Fruit fly (Drosophila melanogaster) whole organism, prepupa: ENCODE measurements around the gene CG5386.

Experiments
- Blimp-1 ChIP-seq: fragments of 200-800 bp; sonication (Bioruptor generic); optimal IDR thresholded peaks from 3 replicates; lab custom pipeline; 2017; ENCODE audit warnings: missing biosample characterization, missing genetic modification characterization, mild to moderate bottlenecking, moderate library complexity, missing genetic modification reagents
- CG10631 ChIP-seq: fragments of 200-800 bp; sonication (Bioruptor generic); optimal IDR thresholded peaks from 2 replicates; lab custom pipeline; 2016; ENCODE audit warnings: missing biosample characterization, missing genetic modification characterization
- CG10669 ChIP-seq: fragments of 200-800 bp; sonication (Bioruptor generic); optimal IDR thresholded peaks from 3 replicates; lab custom pipeline; 2018; ENCODE audit warnings: missing biosample characterization, mild to moderate bottlenecking, missing genetic modification characterization, moderate library complexity
- CG11294 ChIP-seq: fragments of 200-800 bp; sonication (Bioruptor generic); IDR thresholded peaks from 2 replicates; pipeline ENCODE4 v1.3.6; 2022; ENCODE audit warnings: missing biosample characterization, missing genetic modification characterization
- CG11762 ChIP-seq: fragments of 200-800 bp; sonication (Bioruptor generic); optimal IDR thresholded peaks from 3 replicates; lab custom pipeline; 2016; ENCODE audit warnings: missing biosample characterization, missing genetic modification characterization; ENCODE audit not compliant: insufficient read depth
- CG3032 ChIP-seq: fragments of 200-800 bp; optimal IDR thresholded peaks from 2 replicates; lab custom pipeline; 2019; ENCODE audit warnings: missing biosample characterization, mild to moderate bottlenecking, missing genetic modification characterization, moderate library complexity
- CG31627 ChIP-seq: fragments of 200-800 bp; sonication (Bioruptor generic); optimal IDR thresholded peaks from 3 replicates; lab custom pipeline; 2016; ENCODE audit warnings: missing biosample characterization, missing genetic modification characterization
- CG34406 ChIP-seq: fragments of 200-800 bp; sonication (Bioruptor generic); optimal IDR thresholded peaks from 3 replicates; lab custom pipeline; 2016; ENCODE audit warnings: missing biosample characterization, missing genetic modification characterization
- CG3919 ChIP-seq: fragments of 200-800 bp; sonication (Bioruptor generic); optimal IDR thresholded peaks from 3 replicates; lab custom pipeline; 2016; ENCODE audit warnings: missing biosample characterization, missing genetic modification characterization
- CG6163 ChIP-seq: fragments of 200-800 bp; sonication (Bioruptor generic); IDR thresholded peaks from 3 replicates; pipeline ENCODE4 v1.3.6; 2022; ENCODE audit warnings: missing biosample characterization, missing genetic modification characterization
- CG6276 ChIP-seq: fragments of 200-800 bp; sonication (Bioruptor generic); optimal IDR thresholded peaks from 2 replicates; lab custom pipeline; 2017; ENCODE audit warnings: missing biosample characterization, mild to moderate bottlenecking, missing genetic modification characterization
- CG6792 ChIP-seq: fragments of 200-800 bp; sonication (Bioruptor generic); optimal IDR thresholded peaks from 3 replicates; lab custom pipeline; 2016; ENCODE audit warnings: missing biosample characterization, missing genetic modification characterization
- CG6808 ChIP-seq: fragments of 200-800 bp; sonication (Bioruptor generic); optimal IDR thresholded peaks from 3 replicates; lab custom pipeline; 2017; ENCODE audit warnings: missing biosample characterization, missing genetic modification characterization, mild to moderate bottlenecking, moderate library complexity, missing genetic modification reagents
- CG8119 ChIP-seq: fragments of 200-800 bp; sonication (Bioruptor generic); IDR thresholded peaks from 3 replicates; pipeline ENCODE4 v1.3.6; 2022; ENCODE audit warnings: missing biosample characterization, missing genetic modification characterization
- CG8632 ChIP-seq: fragments of 200-800 bp; sonication (Bioruptor generic); optimal IDR thresholded peaks from 3 replicates; lab custom pipeline; 2016; ENCODE audit warnings: missing biosample characterization, missing genetic modification characterization
- CG9139 ChIP-seq: fragments of 200-800 bp; sonication (Bioruptor generic); optimal IDR thresholded peaks from 3 replicates; lab custom pipeline; 2017; ENCODE audit warnings: missing biosample characterization, mild to moderate bottlenecking, missing genetic modification characterization
- Eip75B ChIP-seq: fragments of 200-800 bp; sonication (Bioruptor generic); optimal IDR thresholded peaks from 3 replicates; lab custom pipeline; 2016; ENCODE audit warnings: missing biosample characterization, missing genetic modification characterization
- Eip78C ChIP-seq: fragments of 200-800 bp; sonication (Bioruptor generic); peaks from one replicate; lab custom pipeline; 2016; ENCODE audit warnings: missing biosample characterization, missing genetic modification characterization
- Eip93F ChIP-seq: fragments of 200-800 bp; sonication (Bioruptor generic); optimal IDR thresholded peaks from 2 replicates; lab custom pipeline; 2016; ENCODE audit warnings: missing biosample characterization, mild to moderate bottlenecking, missing genetic modification characterization
- Ets21C ChIP-seq: fragments of 200-800 bp; sonication (Bioruptor generic); optimal IDR thresholded peaks from 3 replicates; lab custom pipeline; 2016; ENCODE audit warnings: missing biosample characterization, missing genetic modification characterization
- Ets96B ChIP-seq: fragments of 200-800 bp; optimal IDR thresholded peaks from 2 replicates; lab custom pipeline; 2019; ENCODE audit warnings: missing biosample characterization, mild to moderate bottlenecking, missing genetic modification characterization, moderate library complexity
- Hr38 ChIP-seq: sonication (Bioruptor generic); optimal IDR thresholded peaks from 2 replicates; lab custom pipeline; 2016; ENCODE audit warnings: missing biosample characterization, missing genetic modification characterization
- Hr39 ChIP-seq: fragments of 200-800 bp; sonication (Bioruptor generic); optimal IDR thresholded peaks from 2 replicates; lab custom pipeline; 2016; ENCODE audit warnings: missing biosample characterization, missing genetic modification characterization
- Met ChIP-seq: fragments of 200-800 bp; sonication (Bioruptor generic); optimal IDR thresholded peaks from 3 replicates; lab custom pipeline; 2016; ENCODE audit warnings: missing biosample characterization, missing genetic modification characterization
- OdsH ChIP-seq: fragments of 200-800 bp; sonication (Bioruptor generic); optimal IDR thresholded peaks from 3 replicates; lab custom pipeline; 2016; ENCODE audit warnings: missing biosample characterization, missing genetic modification characterization
- Smox ChIP-seq: fragments of 200-800 bp; sonication (Bioruptor generic); optimal IDR thresholded peaks from 3 replicates; lab custom pipeline; 2016; ENCODE audit warnings: missing biosample characterization, missing genetic modification characterization
- Sox102F ChIP-seq: fragments of 200-800 bp; sonication (Bioruptor generic); optimal IDR thresholded peaks from 2 replicates; lab custom pipeline; 2016; ENCODE audit warnings: missing biosample characterization, mild to moderate bottlenecking, missing genetic modification characterization
- Sox14 ChIP-seq: fragments of 200-800 bp; sonication (Bioruptor generic); optimal IDR thresholded peaks from 3 replicates; lab custom pipeline; 2016; ENCODE audit warnings: missing biosample characterization, missing genetic modification characterization
- Sox15 ChIP-seq: fragments of 200-800 bp; sonication (Bioruptor generic); optimal IDR thresholded peaks from 3 replicates; lab custom pipeline; 2016; ENCODE audit warnings: missing biosample characterization, missing genetic modification characterization
- achi ChIP-seq: fragments of 200-800 bp; sonication (Bioruptor generic); optimal IDR thresholded peaks from 3 replicates; lab custom pipeline; 2016; ENCODE audit warnings: missing biosample characterization, missing genetic modification characterization
- acj6 ChIP-seq: fragments of 200-800 bp; sonication (Bioruptor generic); optimal IDR thresholded peaks from 3 replicates; lab custom pipeline; 2016; ENCODE audit warnings: missing biosample characterization, missing genetic modification characterization
- cyc ChIP-seq: fragments of 200-800 bp; sonication (Bioruptor generic); optimal IDR thresholded peaks from 3 replicates; lab custom pipeline; 2016; ENCODE audit warnings: missing biosample characterization, missing genetic modification characterization
- dac ChIP-seq: fragments of 200-800 bp; sonication (Bioruptor generic); optimal IDR thresholded peaks from 2 replicates; lab custom pipeline; 2017; ENCODE audit warnings: missing biosample characterization, mild to moderate bottlenecking, missing genetic modification characterization
- dsx ChIP-seq: fragments of 200-800 bp; optimal IDR thresholded peaks from 3 replicates; lab custom pipeline; 2019; ENCODE audit warnings: missing biosample characterization, mild to moderate bottlenecking, missing genetic modification characterization, moderate library complexity; ENCODE audit not compliant: poor library complexity, severe bottlenecking
- eg ChIP-seq: fragments of 200-800 bp; sonication (Bioruptor generic); IDR thresholded peaks from 3 replicates; pipeline ENCODE4 v1.3.6; 2022; ENCODE audit warnings: missing biosample characterization, missing genetic modification characterization
- fd85E ChIP-seq: fragments of 200-800 bp; sonication (Bioruptor generic); optimal IDR thresholded peaks from 3 replicates; lab custom pipeline; 2016; ENCODE audit warnings: missing biosample characterization, missing genetic modification characterization
- fkh ChIP-seq: fragments of 200-800 bp; sonication (Bioruptor generic); optimal IDR thresholded peaks from 3 replicates; lab custom pipeline; 2017; ENCODE audit warnings: missing biosample characterization, mild to moderate bottlenecking, missing genetic modification characterization, moderate library complexity
- lz ChIP-seq: fragments of 200-800 bp; sonication (Bioruptor generic); optimal IDR thresholded peaks from 3 replicates; lab custom pipeline; 2016; ENCODE audit warnings: missing biosample characterization, missing genetic modification characterization
- net ChIP-seq: fragments of 200-800 bp; sonication (Bioruptor generic); optimal IDR thresholded peaks from 3 replicates; lab custom pipeline; 2016; ENCODE audit warnings: missing biosample characterization, missing genetic modification characterization
- pdm3 ChIP-seq: fragments of 200-800 bp; sonication (Bioruptor generic); optimal IDR thresholded peaks from 3 replicates; lab custom pipeline; 2016; ENCODE audit warnings: missing biosample characterization, missing genetic modification characterization
- salr ChIP-seq, 2 experiments: fragments of 200-800 bp; sonication (Bioruptor generic); optimal IDR thresholded peaks; 3 replicates each; lab custom pipeline; 2016 to 2018; ENCODE audit warnings: missing biosample characterization in 2 of 2, missing genetic modification characterization in 2 of 2, mild to moderate bottlenecking in 1 of 2
- spab ChIP-seq: fragments of 200-800 bp; sonication (Bioruptor generic); optimal IDR thresholded peaks from 2 replicates; lab custom pipeline; 2017; ENCODE audit warnings: missing biosample characterization, mild to moderate bottlenecking, missing genetic modification characterization, missing genetic modification reagents
- svp ChIP-seq: fragments of 200-800 bp; sonication (Bioruptor generic); peaks from one replicate; lab custom pipeline; 2016; ENCODE audit warnings: missing biosample characterization, missing genetic modification characterization
- topi ChIP-seq: fragments of 200-800 bp; sonication (Bioruptor generic); optimal IDR thresholded peaks from 3 replicates; lab custom pipeline; 2016; ENCODE audit warnings: missing biosample characterization, missing genetic modification characterization
- vri ChIP-seq: fragments of 200-800 bp; sonication (Bioruptor generic); optimal IDR thresholded peaks from 3 replicates; lab custom pipeline; 2016; ENCODE audit warnings: missing biosample characterization, mild to moderate bottlenecking, missing genetic modification characterization

Gene CG5386

DNA sequence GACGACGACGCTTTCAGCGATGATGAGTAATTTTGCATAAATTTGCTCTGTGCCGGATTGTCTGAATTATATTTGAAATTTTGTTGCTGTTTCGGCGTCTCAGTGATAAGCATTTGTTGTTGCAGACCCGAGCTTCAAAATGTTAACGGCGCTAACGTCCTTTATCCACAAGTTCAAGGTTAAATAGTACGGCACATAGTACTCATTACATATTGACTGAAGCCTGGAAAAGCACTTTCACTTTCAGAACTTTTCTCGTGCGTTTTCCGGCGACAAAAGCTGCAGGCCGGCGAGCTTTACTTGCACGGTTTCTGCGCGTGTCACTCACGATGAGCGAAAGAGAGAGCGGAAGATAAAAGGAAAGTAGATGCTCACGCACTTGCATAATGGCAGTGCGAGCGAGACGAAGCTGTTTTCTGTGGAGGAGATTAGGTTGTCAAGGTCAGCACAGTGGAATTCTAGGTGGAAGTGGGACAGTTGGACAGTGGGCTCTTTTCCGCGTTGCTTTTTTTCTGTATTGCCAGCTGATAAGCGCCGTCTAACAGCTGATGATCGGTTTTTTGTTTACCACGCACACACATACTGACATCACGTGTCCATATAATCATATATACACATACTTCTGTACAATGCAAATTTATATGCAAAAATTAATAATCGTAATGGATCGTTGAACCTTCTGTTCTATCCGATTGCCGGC lies 26.2 kb upstream of the CG5386 start (continued):
- TF ChIP-seq CG6276 (no peak), Eip93F (GFP tag; lab: Kevin White, UChicago) (no peak), Eip75B (GFP tag; lab: Kevin White, UChicago) (no peak), fkh (GFP tag; lab: Kevin White, UChicago) (no peak), CG11294 (GFP tag; lab: Robert Waterston, UW) (no peak), svp (GFP tag; lab: Kevin White, UChicago) (peak; percentile 83), CG8119 (no peak), Blimp-1 (GFP tag; lab: Kevin White, UChicago) (peak; percentile 66), Hr38 (GFP tag; lab: Kevin White, UChicago) (no peak), Smox (GFP tag; lab: Kevin White, UChicago) (no peak), dsx (GFP tag; lab: Kevin White, UChicago) (no peak), Sox15 (GFP tag; lab: Kevin White, UChicago) (no peak), salr (GFP tag; optimal IDR thresholded peaks at IDR 0.05; lab: Kevin White, UChicago) (no peak), CG8632 (GFP tag; lab: Kevin White, UChicago) (no peak), dac (GFP tag; lab: Kevin White, UChicago) (no peak), Sox102F (GFP tag; lab: Kevin White, UChicago) (no peak), net (GFP tag; lab: Kevin White, UChicago) (no peak), Ets21C (GFP tag; lab: Kevin White, UChicago) (no peak), spab (GFP tag; lab: Kevin White, UChicago) (no peak), CG3919 (GFP tag; lab: Kevin White, UChicago) (no peak), Sox14 (GFP tag; lab: Kevin White, UChicago) (no peak), Ets96B (tag; lab: Kevin White, UChicago) (no peak)

DNA sequence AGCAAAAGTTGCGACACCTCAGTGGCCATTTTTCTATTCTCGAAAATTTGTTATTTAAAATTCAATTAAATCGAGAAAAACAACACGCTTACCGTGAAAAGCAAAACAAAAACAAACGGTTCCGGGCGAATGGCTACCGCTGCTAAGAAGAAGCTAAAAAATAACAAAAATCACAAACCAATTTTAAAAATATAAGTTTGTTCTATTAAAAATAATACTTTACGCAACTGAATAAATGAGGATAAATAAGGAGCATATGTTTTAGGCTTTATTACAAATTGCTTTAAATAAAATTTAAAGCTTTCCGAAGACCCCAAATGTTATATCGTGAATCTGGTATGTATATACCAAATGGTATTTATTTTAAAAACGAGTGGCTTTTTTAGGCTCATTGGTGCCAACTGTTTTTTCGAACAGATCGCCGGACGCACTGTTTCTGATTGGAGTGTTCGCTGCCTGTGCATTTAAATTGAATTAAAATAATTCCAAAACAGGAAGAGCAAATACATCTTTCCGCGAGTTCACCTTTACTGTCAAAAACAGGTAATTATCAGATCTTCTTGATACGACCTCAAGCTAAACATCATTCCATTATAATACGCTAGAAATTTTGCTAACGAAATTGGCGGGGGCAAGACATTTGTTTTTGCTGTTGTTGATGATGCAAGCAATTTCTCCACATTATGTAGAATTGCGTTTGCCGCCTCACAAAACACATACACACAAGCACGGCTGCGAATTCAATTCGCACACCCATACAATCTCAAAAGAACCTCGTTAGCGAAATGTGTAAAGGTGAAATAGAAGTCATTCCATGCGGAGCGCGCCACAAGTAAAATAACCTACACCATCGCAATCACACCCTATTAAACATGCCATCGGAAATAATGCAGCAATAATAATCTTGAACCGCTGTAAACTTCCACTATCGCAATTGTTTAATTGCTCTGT lies 25.4 kb upstream of the CG5386 start, which contains the start of the genes Polr3F and PyK:
Gene Polr3F (minus strand): TSS at position 248 of the 951 bp plus-strand sequence.
Gene PyK (plus strand): TSS at position 411 of the 951 bp plus-strand sequence.
- TF ChIP-seq topi (GFP tag; lab: Kevin White, UChicago) (peak; percentile 39), CG34406 (GFP tag; lab: Kevin White, UChicago) (no peak), CG9139 (GFP tag; lab: Kevin White, UChicago) (no peak), CG6163 (GFP tag; lab: Robert Waterston, UW) (peak; percentile 67; the same call in 2 of the 3 replicates), lz (peak; percentile 36), CG6276 (peak; percentile 41), Hr39 (GFP tag; lab: Kevin White, UChicago) (peak; percentile 20), Ets21C (GFP tag; lab: Kevin White, UChicago) (no peak), Sox14 (GFP tag; lab: Kevin White, UChicago) (peak; percentile 47), CG3032 (tag; lab: Kevin White, UChicago) (peak; percentile 41), achi (GFP tag; lab: Kevin White, UChicago) (peak; percentile 12), CG6808 (GFP tag; lab: Kevin White, UChicago) (peak; percentile 59), Met (peak; percentile 26), CG31627 (GFP tag; lab: Kevin White, UChicago) (peak; percentile 1), eg (GFP tag; lab: Robert Waterston, UW) (peak; percentile 72), acj6 (GFP tag; lab: Kevin White, UChicago) (peak; percentile 1), CG10669 (GFP tag; lab: Kevin White, UChicago) (peak; percentile 47), Sox15 (GFP tag; lab: Kevin White, UChicago) (no peak), cyc (GFP tag; lab: Kevin White, UChicago) (peak; percentile 26), CG8632 (GFP tag; lab: Kevin White, UChicago) (no peak), dac (GFP tag; lab: Kevin White, UChicago) (peak; percentile 30), CG3919 (GFP tag; lab: Kevin White, UChicago) (no peak), CG6792 (no peak), Eip78C (peak; percentile 72), CG11762 (GFP tag; lab: Kevin White, UChicago) (no peak), OdsH (GFP tag; lab: Kevin White, UChicago) (peak; percentile 45), vri (GFP tag; lab: Kevin White, UChicago) (peak; percentile 48), fd85E (GFP tag; lab: Kevin White, UChicago) (no peak), svp (GFP tag; lab: Kevin White, UChicago) (peak; percentile 57), pdm3 (GFP tag; lab: Kevin White, UChicago) (peak; percentile 36), Smox (GFP tag; lab: Kevin White, UChicago) (peak; percentile 45), CG10631 (no peak), salr (GFP tag; optimal IDR thresholded peaks at IDR 0.05; lab: Kevin White, UChicago) (no peak), CG8119 (peak; percentile 62; the same call in 2 of the 3 replicates)
